Fruit fly (Drosophila melanogaster) whole organism, embryonic: ENCODE data around the gene CG32639.
A peak's percentile ranks its signal among the peaks of the same experiment; 100 is the strongest.

Experiments used
- CG10209 ChIP-seq: fragments of 200-800 bp; sonication (Bioruptor generic); optimal IDR thresholded peaks from 3 replicates; lab custom pipeline; 2017; ENCODE audit warnings: missing biosample characterization, mild to moderate bottlenecking, missing genetic modification characterization, missing genetic modification reagents
- CG10267 ChIP-seq: fragments of 200-800 bp; sonication (Bioruptor generic); optimal IDR thresholded peaks from 2 replicates; lab custom pipeline; 2018; ENCODE audit warnings: missing biosample characterization, mild to moderate bottlenecking, missing genetic modification characterization, moderate library complexity
- CG10462 ChIP-seq: fragments of 200-800 bp; sonication (Bioruptor generic); optimal IDR thresholded peaks from 2 replicates; lab custom pipeline; 2016; ENCODE audit warnings: missing biosample characterization, missing genetic modification characterization
- CG11085 ChIP-seq: fragments of 200-800 bp; sonication (Bioruptor generic); IDR thresholded peaks from 2 replicates; pipeline ENCODE4 v1.3.6; 2022; ENCODE audit warnings: missing biosample characterization, missing genetic modification characterization
- CG11247 ChIP-seq: fragments of 200-800 bp; sonication (Bioruptor generic); IDR thresholded peaks from 2 replicates; pipeline ENCODE4 v1.3.6; 2022; ENCODE audit warnings: missing biosample characterization, missing genetic modification characterization
- CG11723 ChIP-seq: fragments of 200-800 bp; sonication (Bioruptor generic); optimal IDR thresholded peaks from 2 replicates; lab custom pipeline; 2017; ENCODE audit warnings: missing biosample characterization, mild to moderate bottlenecking, missing genetic modification characterization
- CG12219 ChIP-seq: fragments of 200-800 bp; sonication (Bioruptor generic); optimal IDR thresholded peaks from 3 replicates; lab custom pipeline; 2018; ENCODE audit warnings: missing biosample characterization, mild to moderate bottlenecking, missing genetic modification characterization
- CG12744 ChIP-seq: fragments of 200-800 bp; sonication (Bioruptor generic); optimal IDR thresholded peaks from 2 replicates; lab custom pipeline; 2016; ENCODE audit warnings: missing biosample characterization, missing genetic modification characterization
- CG12942 ChIP-seq: fragments of 200-800 bp; sonication (Bioruptor generic); optimal IDR thresholded peaks from 3 replicates; lab custom pipeline; 2016; ENCODE audit warnings: missing biosample characterization, missing genetic modification characterization
- CG14667 ChIP-seq: fragments of 200-800 bp; sonication (Bioruptor generic); IDR thresholded peaks from 2 replicates; pipeline ENCODE4 v1.3.6; 2022; ENCODE audit warnings: missing biosample characterization, missing genetic modification characterization
- CG15479 ChIP-seq: fragments of 200-800 bp; sonication (Bioruptor generic); optimal IDR thresholded peaks from 3 replicates; lab custom pipeline; 2019; ENCODE audit warnings: missing biosample characterization, mild to moderate bottlenecking, missing genetic modification characterization, moderate library complexity
- CG16813 ChIP-seq: fragments of 200-800 bp; sonication (Bioruptor generic); IDR thresholded peaks from 3 replicates; pipeline ENCODE4 v1.3.6; 2022; ENCODE audit warnings: missing biosample characterization, missing genetic modification characterization; ENCODE audit not compliant: partially characterized antibody
- CG30403 ChIP-seq: fragments of 200-800 bp; sonication (Bioruptor generic); optimal IDR thresholded peaks from 3 replicates; lab custom pipeline; 2016; ENCODE audit warnings: missing biosample characterization, missing genetic modification characterization
- CG31441 ChIP-seq: fragments of 200-800 bp; sonication (Bioruptor generic); IDR thresholded peaks from 2 replicates; pipeline ENCODE4 v1.3.6; 2022; ENCODE audit warnings: missing biosample characterization, missing genetic modification characterization
- CG34376 ChIP-seq: fragments of 200-800 bp; sonication (Bioruptor generic); optimal IDR thresholded peaks from 2 replicates; lab custom pipeline; 2018; ENCODE audit warnings: missing biosample characterization, mild to moderate bottlenecking, missing genetic modification characterization
- CG3726 ChIP-seq: fragments of 200-800 bp; sonication (Bioruptor generic); IDR thresholded peaks from 3 replicates; pipeline ENCODE4, ENCODE4 v1.3.6; 2022; ENCODE audit warnings: missing biosample characterization, missing genetic modification characterization
- CG5245 ChIP-seq: fragments of 200-800 bp; sonication (Bioruptor generic); optimal IDR thresholded peaks from 3 replicates; lab custom pipeline; 2016; ENCODE audit warnings: missing biosample characterization, missing genetic modification characterization
- CG8089 ChIP-seq: fragments of 200-800 bp; sonication (Bioruptor generic); optimal IDR thresholded peaks from 3 replicates; lab custom pipeline; 2016; ENCODE audit warnings: missing biosample characterization, missing genetic modification characterization
- CG9437 ChIP-seq: fragments of 200-800 bp; sonication (Bioruptor generic); optimal IDR thresholded peaks from 2 replicates; lab custom pipeline; 2018; ENCODE audit warnings: missing biosample characterization, mild to moderate bottlenecking, missing genetic modification characterization
- CoRest ChIP-seq: fragments of 200-800 bp; sonication (Bioruptor generic); optimal IDR thresholded peaks from 3 replicates; lab custom pipeline; 2018; ENCODE audit warnings: missing biosample characterization, mild to moderate bottlenecking, missing genetic modification characterization, moderate library complexity
- CrebB ChIP-seq: fragments of 200-800 bp; sonication (Bioruptor generic); optimal IDR thresholded peaks from 3 replicates; lab custom pipeline; 2018; ENCODE audit warnings: missing biosample characterization, mild to moderate bottlenecking, missing genetic modification characterization
- Dek ChIP-seq: fragments of 200-800 bp; sonication (Bioruptor generic); optimal IDR thresholded peaks from 3 replicates; lab custom pipeline; 2019; ENCODE audit warnings: missing biosample characterization, mild to moderate bottlenecking, missing genetic modification characterization, moderate library complexity
- Dp ChIP-seq: fragments of 200-800 bp; sonication (Bioruptor generic); optimal IDR thresholded peaks from 2 replicates; lab custom pipeline; 2018; ENCODE audit warnings: missing biosample characterization, mild to moderate bottlenecking, missing genetic modification characterization, moderate library complexity
- Dref ChIP-seq: fragments of 200-800 bp; sonication (Bioruptor generic); IDR thresholded peaks from 2 replicates; pipeline ENCODE4 v1.3.6; 2022; ENCODE audit warnings: missing biosample characterization, missing genetic modification characterization
- Eip74EF ChIP-seq, 2 experiments: fragments of 200-800 bp in 1 of 2; fragments of >200 bp in 1 of 2; sonication (Bioruptor generic) in 1 of 2; optimal IDR thresholded peaks; 2 replicates each; lab custom pipeline; 2017 to 2019; ENCODE audit warnings: missing biosample characterization in 2 of 2, missing genetic modification characterization in 2 of 2, mild to moderate bottlenecking in 1 of 2, moderate library complexity in 1 of 2
- Elba2 ChIP-seq: fragments of 200-800 bp; sonication (Bioruptor generic); optimal IDR thresholded peaks from 3 replicates; lab custom pipeline; 2016; ENCODE audit warnings: missing biosample characterization, missing genetic modification characterization
- Hr78 ChIP-seq, 2 experiments: fragments of 200-800 bp in 1 of 2; fragments of >200 bp in 1 of 2; sonication (Bioruptor generic) in 1 of 2; optimal IDR thresholded peaks; 2 replicates each; lab custom pipeline; 2017 to 2019; ENCODE audit warnings: missing biosample characterization in 2 of 2, missing genetic modification characterization in 2 of 2, mild to moderate bottlenecking in 1 of 2, moderate library complexity in 1 of 2
- Lim3 ChIP-seq: fragments of 200-800 bp; sonication (Bioruptor generic); IDR thresholded peaks from 2 replicates; pipeline ENCODE4 v1.3.6; 2022; ENCODE audit warnings: missing biosample characterization, missing genetic modification characterization
- Neu2 ChIP-seq: fragments of 200-800 bp; sonication (Bioruptor generic); optimal IDR thresholded peaks from 3 replicates; lab custom pipeline; 2016; ENCODE audit warnings: missing biosample characterization, missing genetic modification characterization, borderline replicate concordance
- Opbp ChIP-seq: fragments of 200-800 bp; sonication (Bioruptor generic); IDR thresholded peaks from 3 replicates; pipeline ENCODE4 v1.3.6; 2022; ENCODE audit warnings: missing biosample characterization, missing genetic modification characterization; ENCODE audit not compliant: partially characterized antibody
- Sry-β ChIP-seq: fragments of 200-800 bp; sonication (Bioruptor generic); optimal IDR thresholded peaks from 2 replicates; lab custom pipeline; 2018; ENCODE audit warnings: missing biosample characterization, mild to moderate bottlenecking, missing genetic modification characterization, moderate library complexity
- ap ChIP-seq: fragments of 200-800 bp; sonication (Bioruptor generic); IDR thresholded peaks from 2 replicates; pipeline ENCODE4 v1.3.6; 2022; ENCODE audit warnings: missing biosample characterization, missing genetic modification characterization
- bsh ChIP-seq, 2 experiments: fragments of 200-800 bp; sonication (Bioruptor generic); optimal IDR thresholded peaks; 2 replicates each; lab custom pipeline; 2017 to 2018; ENCODE audit warnings: mild to moderate bottlenecking in 2 of 2, missing biosample characterization in 2 of 2, missing genetic modification characterization in 2 of 2, moderate library complexity in 1 of 2
- btn ChIP-seq: fragments of 200-800 bp; sonication (Bioruptor generic); optimal IDR thresholded peaks from 2 replicates; lab custom pipeline; 2016; ENCODE audit warnings: missing biosample characterization, missing genetic modification characterization
- dysf ChIP-seq: fragments of 200-800 bp; sonication (Bioruptor generic); IDR thresholded peaks from 3 replicates; pipeline ENCODE4 v1.3.6; 2022; ENCODE audit warnings: missing biosample characterization, missing genetic modification characterization
- en ChIP-seq: fragments of 200-800 bp; sonication (Bioruptor generic); optimal IDR thresholded peaks from 2 replicates; lab custom pipeline; 2016; ENCODE audit warnings: missing biosample characterization, missing genetic modification characterization
- fd96Cb ChIP-seq: fragments of 200-800 bp; sonication (Bioruptor generic); optimal IDR thresholded peaks from 2 replicates; lab custom pipeline; 2018; ENCODE audit warnings: missing biosample characterization, mild to moderate bottlenecking, missing genetic modification characterization, moderate library complexity
- fu2 ChIP-seq: fragments of 200-800 bp; sonication (Bioruptor generic); optimal IDR thresholded peaks from 2 replicates; lab custom pipeline; 2016; ENCODE audit warnings: missing biosample characterization, missing genetic modification characterization
- gcm2 ChIP-seq: fragments of 200-800 bp; sonication (Bioruptor generic); optimal IDR thresholded peaks from 2 replicates; lab custom pipeline; 2016; ENCODE audit warnings: missing biosample characterization, missing genetic modification characterization
- gt ChIP-seq: fragments of 200-800 bp; sonication (Bioruptor generic); IDR thresholded peaks from 2 replicates; pipeline ENCODE4 v1.3.6; 2022; ENCODE audit warnings: missing biosample characterization, missing genetic modification characterization
- h ChIP-seq: fragments of >200 bp; optimal IDR thresholded peaks from 2 replicates; lab custom pipeline; 2017
- hth ChIP-seq: fragments of >200 bp; optimal IDR thresholded peaks from 2 replicates; lab custom pipeline; 2017; ENCODE audit warnings: inconsistent platforms
- jumu ChIP-seq: fragments of 200-800 bp; sonication (Bioruptor generic); optimal IDR thresholded peaks from 3 replicates; lab custom pipeline; 2016; ENCODE audit warnings: missing biosample characterization, missing genetic modification characterization
- lab ChIP-seq: fragments of 200-800 bp; sonication (Bioruptor generic); optimal IDR thresholded peaks from 3 replicates; lab custom pipeline; 2017; ENCODE audit warnings: missing biosample characterization, missing genetic modification characterization, mild to moderate bottlenecking, moderate library complexity, missing genetic modification reagents
- otp ChIP-seq: fragments of 200-800 bp; sonication (Bioruptor generic); IDR thresholded peaks from 3 replicates; pipeline ENCODE4, ENCODE4 v1.3.6; 2022; ENCODE audit warnings: missing biosample characterization, missing genetic modification characterization
- phol ChIP-seq: fragments of 200-800 bp; sonication (Bioruptor generic); optimal IDR thresholded peaks from 3 replicates; lab custom pipeline; 2018; ENCODE audit warnings: missing biosample characterization, mild to moderate bottlenecking, missing genetic modification characterization, moderate library complexity
- pzg ChIP-seq: fragments of 200-800 bp; sonication (Bioruptor generic); optimal IDR thresholded peaks from 3 replicates; lab custom pipeline; 2018; ENCODE audit warnings: missing biosample characterization, mild to moderate bottlenecking, missing genetic modification characterization, moderate library complexity
- sens ChIP-seq: fragments of 200-800 bp; sonication (Bioruptor generic); peaks from one replicate; lab custom pipeline; 2016; ENCODE audit warnings: missing biosample characterization, missing genetic modification characterization
- tio ChIP-seq: fragments of 200-800 bp; sonication (Bioruptor generic); optimal IDR thresholded peaks from 2 replicates; lab custom pipeline; 2017; ENCODE audit warnings: missing biosample characterization, missing genetic modification characterization, inconsistent platforms
- trh ChIP-seq: fragments of 200-800 bp; sonication (Bioruptor generic); optimal IDR thresholded peaks from 2 replicates; lab custom pipeline; 2016; ENCODE audit warnings: missing biosample characterization, missing genetic modification characterization
- unpg ChIP-seq: fragments of 200-800 bp; sonication (Bioruptor generic); optimal IDR thresholded peaks from 3 replicates; lab custom pipeline; 2018; ENCODE audit warnings: missing biosample characterization, mild to moderate bottlenecking, missing genetic modification characterization, moderate library complexity

The CG32639 gene

dm6 chrX:13238294-13238917 is 2.0 kb upstream of the CG32639 start (continued):
- no peak for TF ChIP-seq Dp (GFP tag; lab: Kevin White, UChicago)
- TF ChIP-seq bsh (GFP tag; optimal IDR thresholded peaks at IDR 0.05; lab: Kevin White, UChicago) = peak; percentile 26 to 31
- TF ChIP-seq Elba2 = no peak
- no peak for TF ChIP-seq CG11085 (GFP tag; lab: Robert Waterston, UW)
- TF ChIP-seq trh (GFP tag; lab: Kevin White, UChicago) = no peak
- TF ChIP-seq CG31441 (GFP tag; lab: Robert Waterston, UW) = peak; percentile 38; the same call in 1 of the 2 replicates
- no peak for TF ChIP-seq CrebB
- no peak for TF ChIP-seq lab
- no peak for TF ChIP-seq CG11723 (GFP tag; lab: Kevin White, UChicago)
- TF ChIP-seq CG15479 (GFP tag; lab: Kevin White, UChicago) = peak; percentile 21
- TF ChIP-seq CG8089 (GFP tag; lab: Kevin White, UChicago) = no peak
- no peak for TF ChIP-seq Opbp (GFP tag; lab: Robert Waterston, UW)
- no peak for TF ChIP-seq gcm2
- TF ChIP-seq fd96Cb (tag; lab: Kevin White, UChicago) = peak; percentile 36
- no peak for TF ChIP-seq dysf (GFP tag; lab: Robert Waterston, UW)
- no peak for TF ChIP-seq jumu (GFP tag; lab: Kevin White, UChicago)
- TF ChIP-seq Dref (GFP tag; lab: Robert Waterston, UW) = no peak
- TF ChIP-seq fu2 = no peak
- TF ChIP-seq CG16813 = no peak
- peak; percentile 41 for TF ChIP-seq CG30403
- no peak for TF ChIP-seq CG5245
- no peak for TF ChIP-seq hth
- no peak for TF ChIP-seq gt (GFP tag; lab: Robert Waterston, UW)
- no peak for TF ChIP-seq en (GFP tag; lab: Kevin White, UChicago)
- no peak for TF ChIP-seq btn (GFP tag; lab: Kevin White, UChicago)
- no peak for TF ChIP-seq Neu2 (GFP tag; lab: Kevin White, UChicago)
- no peak for TF ChIP-seq otp
- peak; percentile 10 for TF ChIP-seq CG12219 (GFP tag; lab: Kevin White, UChicago)
- no peak for TF ChIP-seq CG14667 (GFP tag; lab: Robert Waterston, UW)
- TF ChIP-seq CG3726 (GFP tag; lab: Robert Waterston, UW) = no peak
- TF ChIP-seq CG9437 (GFP tag; lab: Kevin White, UChicago) = no peak
- TF ChIP-seq CG10462 (GFP tag; lab: Kevin White, UChicago) = no peak
- no peak for TF ChIP-seq CG10209
- TF ChIP-seq h (lab: Kevin White, UChicago) = no peak
- no peak for TF ChIP-seq pzg (GFP tag; lab: Kevin White, UChicago)
- no peak for TF ChIP-seq Hr78 (GFP tag; optimal IDR thresholded peaks at IDR 0.05; lab: Kevin White, UChicago)
- TF ChIP-seq Sry-β (GFP tag; lab: Kevin White, UChicago) = no peak
- TF ChIP-seq CG12744 (GFP tag; lab: Kevin White, UChicago) = no peak
- peak; percentile 88 for TF ChIP-seq sens (GFP tag; lab: Kevin White, UChicago)
- TF ChIP-seq ap = no peak
- TF ChIP-seq Eip74EF (GFP tag; optimal IDR thresholded peaks at IDR 0.05; lab: Kevin White, UChicago) = peak in 1 of 2 experiments; percentile 10
- peak; percentile 39 for TF ChIP-seq phol (tag; lab: Kevin White, UChicago)
- no peak for TF ChIP-seq CG12942 (GFP tag; lab: Kevin White, UChicago)
- TF ChIP-seq CG34376 (GFP tag; lab: Kevin White, UChicago) = no peak
- TF ChIP-seq CG11247 (GFP tag; lab: Robert Waterston, UW) = no peak
- no peak for TF ChIP-seq Dek (tag; lab: Kevin White, UChicago)
- TF ChIP-seq CoRest = peak; percentile 9
- peak; percentile 2 for TF ChIP-seq CG10267 (tag; lab: Kevin White, UChicago)
- TF ChIP-seq unpg (GFP tag; lab: Kevin White, UChicago) = peak; percentile 39
- no peak for TF ChIP-seq Lim3 (GFP tag; lab: Robert Waterston, UW)
- no peak for TF ChIP-seq tio (GFP tag; lab: Kevin White, UChicago)
